Worm (Caenorhabditis elegans) whole organism, L4 larva: Measurements from ENCODE around the gene nprl-2.
A peak's percentile ranks its signal among the peaks of the same experiment; 100 is the strongest.

ENCODE experiments used
- F10B5.3 ChIP-seq: sonication (generic microtip); optimal IDR thresholded peaks from 2 replicates; lab custom pipeline; 2016; ENCODE audit warnings: mild to moderate bottlenecking, missing genetic modification characterization, missing compliant biosample characterization
- F26F4.8 ChIP-seq: fragments of 200-800 bp; sonication (Bioruptor generic); conservative IDR thresholded peaks from 2 replicates; pipeline ENCODE4 v1.3.6; 2022; ENCODE audit warnings: missing genetic modification characterization, missing compliant biosample characterization
- F37D6.2 ChIP-seq: sonication (generic microtip); optimal IDR thresholded peaks from 2 replicates; lab custom pipeline; 2016; ENCODE audit warnings: mild to moderate bottlenecking, missing genetic modification characterization, missing compliant biosample characterization
- F49E8.2 ChIP-seq: sonication (generic microtip); optimal IDR thresholded peaks from 2 replicates; lab custom pipeline; 2016; ENCODE audit warnings: missing compliant biosample characterization, mild to moderate bottlenecking, missing genetic modification characterization, borderline replicate concordance
- R02D3.7 ChIP-seq: fragments of 150-350 bp; sonication (generic microtip); optimal IDR thresholded peaks from 3 replicates; lab custom pipeline; 2014; ENCODE audit warnings: missing biosample characterization, missing genetic modification characterization
- T20F7.1 ChIP-seq: fragments of 200-800 bp; sonication (Bioruptor generic); optimal IDR thresholded peaks from 2 replicates; lab custom pipeline; 2018; ENCODE audit warnings: mild to moderate bottlenecking, missing genetic modification characterization, missing compliant biosample characterization
- Y48G9A.11 ChIP-seq: fragments of 200-800 bp; sonication (Bioruptor generic); IDR thresholded peaks from 2 replicates; pipeline ENCODE4 v1.3.6; 2022; ENCODE audit warnings: missing genetic modification reagents, missing genetic modification characterization, missing compliant biosample characterization
- Y75B8A.6 ChIP-seq: fragments of 200-800 bp; sonication (Bioruptor generic); IDR thresholded peaks from 2 replicates; pipeline ENCODE4 v1.3.6; 2022; ENCODE audit warnings: missing genetic modification reagents, missing genetic modification characterization, missing compliant biosample characterization
- aha-1 ChIP-seq: fragments of 150-350 bp; peaks from one replicate; lab custom pipeline; 2014; ENCODE audit warnings: missing biosample characterization, missing genetic modification characterization
- arid-1 ChIP-seq: fragments of 200-800 bp; sonication (Bioruptor generic); conservative IDR thresholded peaks from 2 replicates; pipeline ENCODE4 v1.3.6; 2022; ENCODE audit warnings: missing genetic modification reagents, missing genetic modification characterization, missing compliant biosample characterization
- attf-4 ChIP-seq: sonication (generic microtip); optimal IDR thresholded peaks from 3 replicates; lab custom pipeline; 2017; ENCODE audit warnings: missing biosample characterization, missing genetic modification characterization
- ceh-44 ChIP-seq: fragments of 200-800 bp; sonication (Bioruptor generic); IDR thresholded peaks from 2 replicates; pipeline ENCODE4 v1.3.6; 2022; ENCODE audit warnings: missing genetic modification reagents, missing genetic modification characterization, missing compliant biosample characterization
- ceh-82 ChIP-seq: sonication (generic microtip); optimal IDR thresholded peaks from 2 replicates; lab custom pipeline; 2017; ENCODE audit warnings: missing biosample characterization, missing genetic modification characterization
- cey-2 ChIP-seq: sonication (generic microtip); optimal IDR thresholded peaks from 3 replicates; lab custom pipeline; 2017; ENCODE audit warnings: missing genetic modification characterization, mild to moderate bottlenecking, missing compliant biosample characterization, antibody characterized with exemption, borderline replicate concordance; ENCODE audit not compliant: insufficient read depth
- daf-12 ChIP-seq: fragments of 150-350 bp; optimal IDR thresholded peaks from 2 replicates; lab custom pipeline; 2014; ENCODE audit warnings: missing biosample characterization, missing genetic modification reagents, missing genetic modification characterization
- daf-16 ChIP-seq, 3 experiments: sonication (generic microtip); optimal IDR thresholded peaks; 2 replicates each; lab custom pipeline; 2016 to 2017; ENCODE audit warnings: missing genetic modification characterization in 3 of 3, missing genetic modification reagents in 3 of 3, mild to moderate bottlenecking in 2 of 3, missing compliant biosample characterization in 2 of 3, missing biosample characterization in 1 of 3, moderate library complexity in 1 of 3
- daf-19 ChIP-seq: fragments of 200-800 bp; sonication (Bioruptor generic); conservative IDR thresholded peaks from 2 replicates; pipeline ENCODE4 v1.3.6; 2022; ENCODE audit warnings: missing genetic modification characterization, missing compliant biosample characterization
- dmd-8 ChIP-seq: fragments of 200-800 bp; sonication (Bioruptor generic); IDR thresholded peaks from 2 replicates; pipeline ENCODE4 v1.3.6; 2022; ENCODE audit warnings: missing genetic modification characterization, missing compliant biosample characterization
- egl-43 ChIP-seq: fragments of 200-800 bp; sonication (Bioruptor generic); IDR thresholded peaks from 2 replicates; pipeline ENCODE4 v1.3.6; 2022; ENCODE audit warnings: missing genetic modification reagents, missing genetic modification characterization, missing compliant biosample characterization
- fkh-10 ChIP-seq: fragments of 150-350 bp; optimal IDR thresholded peaks from 2 replicates; lab custom pipeline; 2014; ENCODE audit warnings: missing biosample characterization, missing genetic modification reagents, missing genetic modification characterization
- hif-1 ChIP-seq, 2 experiments: sonication (generic microtip); optimal IDR thresholded peaks; 2 replicates each; lab custom pipeline; 2016 to 2017; ENCODE audit warnings: missing compliant biosample characterization in 2 of 2, missing genetic modification characterization in 2 of 2, missing genetic modification reagents in 2 of 2, missing genotype in 2 of 2, mild to moderate bottlenecking in 1 of 2
- hlh-11 ChIP-seq: fragments of 200-800 bp; sonication (Bioruptor generic); optimal IDR thresholded peaks from 2 replicates; lab custom pipeline; 2018; ENCODE audit warnings: mild to moderate bottlenecking, missing genetic modification characterization, missing compliant biosample characterization
- hlh-30 ChIP-seq: sonication (generic microtip); optimal IDR thresholded peaks from 2 replicates; lab custom pipeline; 2017; ENCODE audit warnings: antibody characterized with exemption, mild to moderate bottlenecking, missing genetic modification characterization, missing compliant biosample characterization; ENCODE audit not compliant: insufficient read depth
- hmg-1.1 ChIP-seq: fragments of 200-800 bp; sonication (Bioruptor generic); IDR thresholded peaks from 2 replicates; pipeline ENCODE4 v1.3.6; 2022; ENCODE audit warnings: missing genetic modification reagents, missing genetic modification characterization, missing compliant biosample characterization
- jun-1 ChIP-seq: fragments of 150-350 bp; optimal IDR thresholded peaks from 2 replicates; lab custom pipeline; 2014; ENCODE audit warnings: missing biosample characterization, missing genetic modification reagents, missing genetic modification characterization
- lin-38 ChIP-seq: fragments of 200-800 bp; sonication (Bioruptor generic); IDR thresholded peaks from 2 replicates; pipeline ENCODE4 v1.3.6; 2022; ENCODE audit warnings: missing genetic modification reagents, missing genetic modification characterization, missing compliant biosample characterization
- lin-39 ChIP-seq: fragments of 150-350 bp; optimal IDR thresholded peaks from 2 replicates; lab custom pipeline; 2014; ENCODE audit warnings: missing biosample characterization, missing genetic modification reagents, missing genetic modification characterization
- madf-5 ChIP-seq, 2 experiments: fragments of 200-800 bp; sonication (Bioruptor generic); IDR thresholded peaks; 2 replicates each; pipeline ENCODE4 v1.3.6; 2022; ENCODE audit warnings: missing compliant biosample characterization in 2 of 2, missing genetic modification characterization in 2 of 2
- mdt-29 ChIP-seq: fragments of 200-800 bp; sonication (Bioruptor generic); IDR thresholded peaks from 2 replicates; pipeline ENCODE4 v1.3.6; 2022; ENCODE audit warnings: missing genetic modification reagents, missing genetic modification characterization, missing compliant biosample characterization
- mep-1 ChIP-seq: fragments of 150-350 bp; sonication (generic microtip); optimal IDR thresholded peaks from 3 replicates; lab custom pipeline; 2014; ENCODE audit warnings: missing biosample characterization, missing genetic modification characterization
- mes-2 ChIP-seq: sonication (generic microtip); optimal IDR thresholded peaks from 2 replicates; lab custom pipeline; 2016; ENCODE audit warnings: missing genotype, mild to moderate bottlenecking, missing genetic modification characterization, missing compliant biosample characterization; ENCODE audit not compliant: poor library complexity, severe bottlenecking
- nhr-102 ChIP-seq: sonication (generic microtip); optimal IDR thresholded peaks from 2 replicates; lab custom pipeline; 2016; ENCODE audit warnings: mild to moderate bottlenecking, missing genetic modification characterization, moderate library complexity, missing compliant biosample characterization
- nhr-111 ChIP-seq: fragments of 200-800 bp; sonication (Bioruptor generic); optimal IDR thresholded peaks from 2 replicates; lab custom pipeline; 2018; ENCODE audit warnings: mild to moderate bottlenecking, missing genetic modification characterization, missing compliant biosample characterization
- nhr-28 ChIP-seq: fragments of 150-350 bp; optimal IDR thresholded peaks from 2 replicates; lab custom pipeline; 2014; ENCODE audit warnings: missing biosample characterization, missing genetic modification characterization
- nhr-48 ChIP-seq: sonication (generic microtip); optimal IDR thresholded peaks from 2 replicates; lab custom pipeline; 2016; ENCODE audit warnings: mild to moderate bottlenecking, missing genetic modification characterization, missing compliant biosample characterization
- php-3 ChIP-seq: fragments of 200-800 bp; sonication (Bioruptor generic); IDR thresholded peaks from 2 replicates; pipeline ENCODE4 v1.3.6; 2022; ENCODE audit warnings: missing genetic modification reagents, missing genetic modification characterization, missing compliant biosample characterization
- pqm-1 ChIP-seq: sonication (generic microtip); optimal IDR thresholded peaks from 2 replicates; lab custom pipeline; 2017; ENCODE audit warnings: missing biosample characterization, missing genetic modification characterization
- rbr-2 ChIP-seq: sonication (generic microtip); optimal IDR thresholded peaks from 2 replicates; lab custom pipeline; 2016; ENCODE audit warnings: missing genotype, missing genetic modification characterization, missing compliant biosample characterization
- spr-1 ChIP-seq: sonication (generic microtip); optimal IDR thresholded peaks from 2 replicates; lab custom pipeline; 2016; ENCODE audit warnings: mild to moderate bottlenecking, missing genetic modification characterization, missing compliant biosample characterization
- zip-11 ChIP-seq: fragments of 200-800 bp; sonication (Bioruptor generic); IDR thresholded peaks from 2 replicates; pipeline ENCODE4 v1.3.6; 2022; ENCODE audit warnings: missing genetic modification characterization, missing compliant biosample characterization
- ztf-7 ChIP-seq: fragments of 150-350 bp; optimal IDR thresholded peaks from 2 replicates; lab custom pipeline; 2014; ENCODE audit warnings: missing biosample characterization, missing genetic modification characterization

The nprl-2 gene

ce11 chrIV:7507841-7508509, 48.6 kb upstream of the nprl-2 start, which contains the start of the genes vdac-1 and R05G6.5 (continued):
- TF ChIP-seq hlh-30 (tag; lab: Kevin White, UChicago): peak; percentile 92
- TF ChIP-seq cey-2 (tag; lab: Kevin White, UChicago): no peak
- TF ChIP-seq jun-1 (tag; lab: Kevin White, UChicago): no peak
- TF ChIP-seq nhr-28 (tag; lab: Kevin White, UChicago): peak; percentile 93
- peak; percentile 67 for TF ChIP-seq lin-38 (GFP tag; lab: Robert Waterston, UW)
- no peak for TF ChIP-seq mdt-29 (GFP tag; lab: Robert Waterston, UW)
- TF ChIP-seq php-3 (GFP tag; lab: Robert Waterston, UW): peak; percentile 74; the same call in 1 of the 2 replicates
- TF ChIP-seq egl-43: no peak
- no peak for TF ChIP-seq R02D3.7 (tag; lab: Kevin White, UChicago)
- TF ChIP-seq arid-1 (GFP tag; lab: Robert Waterston, UW): no peak
- peak; percentile 16 for TF ChIP-seq spr-1 (tag; lab: Kevin White, UChicago)
- no peak for TF ChIP-seq F26F4.8 (GFP tag; lab: Robert Waterston, UW)
- TF ChIP-seq nhr-48 (tag; lab: Kevin White, UChicago): peak; percentile 11
- no peak for TF ChIP-seq nhr-111
- TF ChIP-seq nhr-102: peak; percentile 60
- peak; percentile 72 for TF ChIP-seq rbr-2
- no peak for TF ChIP-seq lin-39
- TF ChIP-seq hlh-11 (tag; lab: Kevin White, UChicago): peak; percentile 95
- TF ChIP-seq ceh-82 (tag; lab: Kevin White, UChicago): no peak
- peak; percentile 39 for TF ChIP-seq fkh-10 (GFP tag; lab: Kevin White, UChicago)
- 0 out of 2 replicates have a peak, but pooled peaks have one; percentile 18 for TF ChIP-seq Y75B8A.6
- TF ChIP-seq mes-2: peak; percentile 82
- no peak for TF ChIP-seq attf-4 (tag; lab: Kevin White, UChicago)
- TF ChIP-seq T20F7.1 (GFP tag; lab: Kevin White, UChicago): peak; percentile 88
- peak; percentile 22 for TF ChIP-seq ztf-7 (tag; lab: Kevin White, UChicago)
- TF ChIP-seq daf-12 (tag; lab: Kevin White, UChicago): no peak
- peak; percentile 83 for TF ChIP-seq pqm-1 (tag; lab: Kevin White, UChicago)
- TF ChIP-seq F49E8.2 (tag; lab: Kevin White, UChicago): no peak
- TF ChIP-seq dmd-8 (GFP tag; lab: Robert Waterston, UW): peak; percentile 73; the same call in 1 of the 2 replicates
- TF ChIP-seq F37D6.2 (tag; lab: Kevin White, UChicago): peak; percentile 13
- peak; percentile 71 for TF ChIP-seq hmg-1.1 (GFP tag; lab: Robert Waterston, UW)
- TF ChIP-seq F10B5.3 (tag; lab: Kevin White, UChicago): no peak
- TF ChIP-seq mep-1 (tag; lab: Kevin White, UChicago): peak; percentile 91
- TF ChIP-seq daf-19 (GFP tag; lab: Robert Waterston, UW): no peak
- TF ChIP-seq aha-1: peak; percentile 83
- TF ChIP-seq hif-1 (tag; optimal IDR thresholded peaks at IDR 0.05; lab: Kevin White, UChicago): peak; percentile 3 to 63
- TF ChIP-seq Y48G9A.11 (GFP tag; lab: Robert Waterston, UW): no peak
- TF ChIP-seq madf-5 (GFP tag; IDR thresholded peaks at IDR 0.05; lab: Robert Waterston, UW): 0 out of 4 replicates have a peak, but pooled peaks of 1 of the 2 experiments have one; percentile 51
- TF ChIP-seq ceh-44: no peak
- no peak for TF ChIP-seq zip-11
- TF ChIP-seq daf-16 (GFP tag; optimal IDR thresholded peaks at IDR 0.05; lab: Kevin White, UChicago): peak in 1 of 2 experiments; percentile 2
- peak; percentile 73 for TF ChIP-seq daf-16 (tag; optimal IDR thresholded peaks at IDR 0.05; lab: Kevin White, UChicago)
